Worm (Caenorhabditis elegans): ENCODE data around the gene nhr-8.

- no peak for TF ChIP-seq flt-1 (GFP tag; IDR thresholded peaks at IDR 0.05)
- TF ChIP-seq ref-1 (GFP tag; conservative IDR thresholded peaks at IDR 0.05) = no peak
- TF ChIP-seq ztf-29 (GFP tag; IDR thresholded peaks at IDR 0.05) = no peak
- no peak for TF ChIP-seq tab-1 (GFP tag; IDR thresholded peaks at IDR 0.05)
- no peak for TF ChIP-seq ztf-23 (GFP tag; IDR thresholded peaks at IDR 0.05)
- no peak for TF ChIP-seq T22C8.4 (GFP tag; IDR thresholded peaks at IDR 0.05)
- TF ChIP-seq klf-2 (GFP tag; conservative IDR thresholded peaks at IDR 0.05) = no peak
- TF ChIP-seq cog-1 (tag; optimal IDR thresholded peaks at IDR 0.05) = no peak
- no peak for TF ChIP-seq med-1 (GFP tag; optimal IDR thresholded peaks at IDR 0.05; ENCODE audit: insufficient read depth)
Measured at ce11 chrIV:7661569-7661968, 49.2 kb upstream of the nhr-8 start.

Measured in whole organism, midembryonic.